Worm (Caenorhabditis elegans) whole organism, mixed stage, embryonic: ENCODE measurements around the gene srx-62.

Experiments
- M03D4.4 ChIP-seq: sonication (generic microtip); optimal IDR thresholded peaks from 2 replicates; lab custom pipeline; 2017; ENCODE audit warnings: mild to moderate bottlenecking, missing genetic modification characterization, missing compliant biosample characterization
- bed-3 ChIP-seq: fragments of 200-800 bp; sonication (Bioruptor generic); optimal IDR thresholded peaks from 3 replicates; lab custom pipeline; 2018; ENCODE audit warnings: mild to moderate bottlenecking, missing genetic modification characterization, moderate library complexity, missing compliant biosample characterization
- blmp-1 ChIP-seq: fragments of 150-350 bp; optimal IDR thresholded peaks from 2 replicates; lab custom pipeline; 2014; ENCODE audit warnings: missing biosample characterization, missing genetic modification characterization
- ceh-39 ChIP-seq: fragments of 150-350 bp; optimal IDR thresholded peaks from 2 replicates; lab custom pipeline; 2014; ENCODE audit warnings: missing biosample characterization, missing genetic modification characterization
- ceh-43 ChIP-seq: fragments of 200-800 bp; sonication (Bioruptor generic); optimal IDR thresholded peaks from 2 replicates; lab custom pipeline; 2018; ENCODE audit warnings: mild to moderate bottlenecking, missing genetic modification characterization, moderate library complexity, missing compliant biosample characterization
- ceh-83 ChIP-seq: fragments of 200-800 bp; sonication (Bioruptor generic); optimal IDR thresholded peaks from 2 replicates; lab custom pipeline; 2018; ENCODE audit warnings: mild to moderate bottlenecking, missing genetic modification characterization, missing compliant biosample characterization
- ces-1 ChIP-seq: fragments of 150-350 bp; optimal IDR thresholded peaks from 2 replicates; lab custom pipeline; 2014; ENCODE audit warnings: missing biosample characterization, missing genetic modification reagents, missing genetic modification characterization
- cnd-1 ChIP-seq: fragments of 200-800 bp; sonication (Bioruptor generic); optimal IDR thresholded peaks from 2 replicates; lab custom pipeline; 2018; ENCODE audit warnings: mild to moderate bottlenecking, missing genetic modification characterization, missing compliant biosample characterization
- drap-1 ChIP-seq: fragments of 200-800 bp; sonication (Bioruptor generic); optimal IDR thresholded peaks from 3 replicates; lab custom pipeline; 2018; ENCODE audit warnings: mild to moderate bottlenecking, missing genetic modification characterization, missing compliant biosample characterization
- elt-1 ChIP-seq: sonication (generic microtip); optimal IDR thresholded peaks from 2 replicates; lab custom pipeline; 2017; ENCODE audit warnings: missing genetic modification characterization, mild to moderate bottlenecking, missing compliant biosample characterization, antibody characterized with exemption, moderate library complexity, borderline replicate concordance; ENCODE audit not compliant: insufficient read depth
- elt-3 ChIP-seq: fragments of 150-350 bp; optimal IDR thresholded peaks from 2 replicates; lab custom pipeline; 2014; ENCODE audit warnings: missing biosample characterization, missing genetic modification characterization
- flh-1 ChIP-seq: fragments of 200-800 bp; sonication (Bioruptor generic); optimal IDR thresholded peaks from 2 replicates; lab custom pipeline; 2018; ENCODE audit warnings: mild to moderate bottlenecking, missing genetic modification characterization, moderate library complexity, missing compliant biosample characterization
- ham-2 ChIP-seq: fragments of 200-800 bp; sonication (Bioruptor generic); optimal IDR thresholded peaks from 2 replicates; lab custom pipeline; 2018; ENCODE audit warnings: mild to moderate bottlenecking, missing genetic modification characterization, missing compliant biosample characterization
- hlh-1 ChIP-seq: fragments of 150-350 bp; optimal IDR thresholded peaks from 2 replicates; lab custom pipeline; 2014; ENCODE audit warnings: missing biosample characterization, missing genetic modification reagents, missing genetic modification characterization
- lin-13 ChIP-seq: fragments of 150-350 bp; optimal IDR thresholded peaks from 2 replicates; lab custom pipeline; 2014; ENCODE audit warnings: missing biosample characterization, missing genetic modification characterization
- lin-32 ChIP-seq: fragments of 200-800 bp; sonication (Bioruptor generic); optimal IDR thresholded peaks from 2 replicates; lab custom pipeline; 2018; ENCODE audit warnings: mild to moderate bottlenecking, missing genetic modification characterization, missing compliant biosample characterization
- lsy-2 ChIP-seq: fragments of 150-350 bp; optimal IDR thresholded peaks from 2 replicates; lab custom pipeline; 2014; ENCODE audit warnings: missing biosample characterization, missing genetic modification characterization
- mab-5 ChIP-seq: fragments of 150-350 bp; optimal IDR thresholded peaks from 2 replicates; lab custom pipeline; 2014; ENCODE audit warnings: missing biosample characterization, missing genetic modification characterization
- mls-2 ChIP-seq: sonication (generic microtip); optimal IDR thresholded peaks from 2 replicates; lab custom pipeline; 2016; ENCODE audit warnings: mild to moderate bottlenecking, missing genetic modification characterization, moderate library complexity, missing compliant biosample characterization
- nhr-12 ChIP-seq: fragments of 150-350 bp; optimal IDR thresholded peaks from 2 replicates; lab custom pipeline; 2014; ENCODE audit warnings: missing biosample characterization, missing genetic modification characterization
- nhr-2 ChIP-seq: fragments of 150-350 bp; optimal IDR thresholded peaks from 2 replicates; lab custom pipeline; 2014; ENCODE audit warnings: missing biosample characterization, missing genetic modification characterization
- nhr-237 ChIP-seq: fragments of 150-350 bp; optimal IDR thresholded peaks from 2 replicates; lab custom pipeline; 2014; ENCODE audit warnings: missing biosample characterization, missing genetic modification characterization
- nhr-28 ChIP-seq: fragments of 150-350 bp; optimal IDR thresholded peaks from 2 replicates; lab custom pipeline; 2014; ENCODE audit warnings: missing biosample characterization, missing genetic modification characterization
- nhr-76 ChIP-seq: sonication (generic microtip); optimal IDR thresholded peaks from 2 replicates; lab custom pipeline; 2017; ENCODE audit warnings: missing biosample characterization, missing genetic modification characterization
- sem-2 ChIP-seq: fragments of 200-800 bp; sonication (Bioruptor generic); optimal IDR thresholded peaks from 2 replicates; lab custom pipeline; 2018; ENCODE audit warnings: mild to moderate bottlenecking, missing genetic modification characterization, missing compliant biosample characterization
- snpc-4 ChIP-seq: fragments of 150-350 bp; optimal IDR thresholded peaks from 2 replicates; lab custom pipeline; 2014; ENCODE audit warnings: missing biosample characterization, missing genetic modification characterization
- tbx-8 ChIP-seq: fragments of 200-800 bp; sonication (Bioruptor generic); optimal IDR thresholded peaks from 2 replicates; lab custom pipeline; 2018; ENCODE audit warnings: mild to moderate bottlenecking, missing genetic modification characterization, moderate library complexity, missing compliant biosample characterization
- unc-120 ChIP-seq: sonication (generic microtip); optimal IDR thresholded peaks from 2 replicates; lab custom pipeline; 2017; ENCODE audit warnings: missing genetic modification characterization, missing compliant biosample characterization; ENCODE audit not compliant: poor library complexity, severe bottlenecking
- unc-39 ChIP-seq: fragments of 150-350 bp; optimal IDR thresholded peaks from 2 replicates; lab custom pipeline; 2014; ENCODE audit warnings: missing biosample characterization, missing genetic modification characterization
- unc-62 ChIP-seq: fragments of 150-350 bp; optimal IDR thresholded peaks from 2 replicates; lab custom pipeline; 2014; ENCODE audit warnings: missing biosample characterization, missing genetic modification reagents, missing genetic modification characterization
- zip-8 ChIP-seq: fragments of 150-350 bp; optimal IDR thresholded peaks from 2 replicates; lab custom pipeline; 2014; ENCODE audit warnings: missing biosample characterization, missing genetic modification characterization
- ztf-11 ChIP-seq: fragments of 150-350 bp; optimal IDR thresholded peaks from 2 replicates; lab custom pipeline; 2014; ENCODE audit warnings: missing biosample characterization, missing genetic modification characterization

Gene srx-62

ce11 chrV:4038110-4038509 is 42.4 kb upstream of the srx-62 start, which contains the start of gene C49G7.12:
C49G7.12 (plus strand) TSS chrV:4038410.
- TF ChIP-seq nhr-2 (tag; lab: Kevin White, UChicago), result no peak
- TF ChIP-seq blmp-1 (tag; lab: Kevin White, UChicago), result no peak

ce11 chrV:4035811-4036210 is 40.1 kb upstream of the srx-62 start, which contains the start of gene C49G7.13:
C49G7.13 (plus strand) TSS chrV:4036111.
- TF ChIP-seq ceh-39 (tag; lab: Kevin White, UChicago) (no peak), hlh-1 (tag; lab: Kevin White, UChicago) (no peak), mab-5 (tag; lab: Kevin White, UChicago) (no peak), ces-1 (GFP tag; lab: Kevin White, UChicago) (no peak), blmp-1 (tag; lab: Kevin White, UChicago) (no peak), ham-2 (GFP tag; lab: Kevin White, UChicago) (no peak), tbx-8 (GFP tag; lab: Kevin White, UChicago) (no peak), ztf-11 (no peak), ceh-83 (GFP tag; lab: Kevin White, UChicago) (no peak), flh-1 (GFP tag; lab: Kevin White, UChicago) (no peak), drap-1 (GFP tag; lab: Kevin White, UChicago) (no peak), bed-3 (no peak), unc-62 (GFP tag; lab: Kevin White, UChicago) (no peak), snpc-4 (tag; lab: Kevin White, UChicago) (no peak), ceh-43 (GFP tag; lab: Kevin White, UChicago) (no peak), lin-32 (GFP tag; lab: Kevin White, UChicago) (no peak), lsy-2 (tag; lab: Kevin White, UChicago) (no peak), unc-39 (tag; lab: Kevin White, UChicago) (no peak), nhr-237 (tag; lab: Kevin White, UChicago) (no peak), zip-8 (tag; lab: Kevin White, UChicago) (no peak)

- no peak for TF ChIP-seq sem-2
- no peak for TF ChIP-seq ztf-11
- TF ChIP-seq nhr-76 (tag; lab: Kevin White, UChicago), result no peak
- no peak for TF ChIP-seq drap-1 (GFP tag; lab: Kevin White, UChicago)
- TF ChIP-seq mls-2 (tag; lab: Kevin White, UChicago), result no peak
- TF ChIP-seq lin-32 (GFP tag; lab: Kevin White, UChicago), result no peak
- no peak for TF ChIP-seq M03D4.4
- TF ChIP-seq unc-120, result no peak
- TF ChIP-seq ceh-43 (GFP tag; lab: Kevin White, UChicago), result no peak
- TF ChIP-seq nhr-28 (tag; lab: Kevin White, UChicago), result no peak
- no peak for TF ChIP-seq unc-62 (GFP tag; lab: Kevin White, UChicago)
- no peak for TF ChIP-seq hlh-1 (tag; lab: Kevin White, UChicago)
- no peak for TF ChIP-seq nhr-2 (tag; lab: Kevin White, UChicago)
- no peak for TF ChIP-seq mab-5 (tag; lab: Kevin White, UChicago)
- TF ChIP-seq ham-2 (GFP tag; lab: Kevin White, UChicago), result no peak
- TF ChIP-seq nhr-237 (tag; lab: Kevin White, UChicago), result no peak
- no peak for TF ChIP-seq ces-1 (GFP tag; lab: Kevin White, UChicago)
- TF ChIP-seq lin-13 (tag; lab: Kevin White, UChicago), result no peak
- no peak for TF ChIP-seq nhr-12
These were observed 38.6 kb upstream of the srx-62 start, which contains the start of gene C49G7.7 for ce11 chrV:4034303-4034702. C49G7.7 (plus strand) TSS chrV:4034476.

ce11 chrV:4031319-4031718 is 35.6 kb upstream of the srx-62 start, which contains the start of gene cyp-35A4:
cyp-35A4 (plus strand) TSS chrV:4031619.
- TF ChIP-seq ces-1 (GFP tag; lab: Kevin White, UChicago), result no peak
- TF ChIP-seq mls-2 (tag; lab: Kevin White, UChicago), result no peak
- TF ChIP-seq snpc-4 (tag; lab: Kevin White, UChicago), result no peak
- TF ChIP-seq drap-1 (GFP tag; lab: Kevin White, UChicago), result no peak
- no peak for TF ChIP-seq ceh-39 (tag; lab: Kevin White, UChicago)
- TF ChIP-seq nhr-12, result no peak
- no peak for TF ChIP-seq M03D4.4
- no peak for TF ChIP-seq lin-13 (tag; lab: Kevin White, UChicago)
- TF ChIP-seq cnd-1 (tag; lab: Kevin White, UChicago), result no peak
- no peak for TF ChIP-seq nhr-2 (tag; lab: Kevin White, UChicago)
- no peak for TF ChIP-seq elt-3 (tag; lab: Kevin White, UChicago)
- TF ChIP-seq nhr-28 (tag; lab: Kevin White, UChicago), result no peak
- TF ChIP-seq ztf-11, result no peak
- TF ChIP-seq sem-2, result no peak
- TF ChIP-seq elt-1 (tag; lab: Kevin White, UChicago), result no peak
- no peak for TF ChIP-seq hlh-1 (tag; lab: Kevin White, UChicago)
- TF ChIP-seq lin-32 (GFP tag; lab: Kevin White, UChicago), result no peak
- TF ChIP-seq tbx-8 (GFP tag; lab: Kevin White, UChicago), result no peak
